Comparison of ENCODE assay signal across 3 worm cellular contexts in the genomic region with DNA sequence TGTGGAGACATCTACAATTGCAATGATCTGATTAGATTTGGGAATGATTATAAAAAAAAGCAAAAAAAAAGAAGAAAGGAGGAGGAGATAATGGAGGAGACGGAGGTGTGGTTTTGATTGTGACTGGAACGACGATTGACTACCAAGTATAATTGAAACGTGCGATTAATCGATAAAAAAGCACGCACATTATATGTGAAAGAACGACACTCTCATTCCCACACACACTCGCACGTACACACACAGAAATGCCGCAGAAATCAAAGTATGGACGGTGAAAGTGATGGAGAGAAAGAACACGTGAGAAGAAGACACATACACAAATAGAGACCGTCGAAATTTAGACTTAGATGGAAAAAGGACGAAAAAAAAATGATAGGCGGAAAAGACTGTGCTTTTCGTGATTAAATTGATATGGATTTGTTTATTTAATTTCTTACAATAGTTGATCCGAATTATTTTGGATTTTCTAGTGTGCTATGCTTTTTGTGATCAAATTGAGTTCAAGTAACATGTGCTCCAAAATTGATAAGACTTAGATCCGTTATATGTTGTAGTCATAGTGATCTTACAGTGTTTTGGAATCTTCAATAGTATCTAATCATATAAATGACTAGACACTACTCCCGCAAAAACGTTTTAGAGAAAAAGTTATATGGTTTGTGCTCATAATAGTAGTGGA.
TF ChIP-seq lines count a peak whose summit lies in the region.

TSS of gene nhr-135 (minus strand) at position 51 of the 682 bp plus-strand sequence.

TF ChIP-seq in whole organism, L3 larva, 47 proteins besides CTCF, POLR2A, EP300 and RAD21 (continued from another document):
- TF ChIP-seq ceh-28 (tag; optimal IDR thresholded peaks at IDR 0.05; lab: Kevin White, UChicago), result peak; percentile 59

TF ChIP-seq in whole organism, L4 larva, 104 proteins besides CTCF, POLR2A, EP300 and RAD21 (continued from another document):
- TF ChIP-seq nhr-102 (tag; optimal IDR thresholded peaks at IDR 0.05; lab: Kevin White, UChicago) (peak; percentile 90), nhr-28 (tag; optimal IDR thresholded peaks at IDR 0.05; lab: Kevin White, UChicago) (peak; percentile 99), zip-2 (tag; optimal IDR thresholded peaks at IDR 0.05; lab: Kevin White, UChicago) (no peak), lim-7 (GFP tag; IDR thresholded peaks at IDR 0.05; lab: Robert Waterston, UW) (no peak), ctbp-1 (GFP tag; IDR thresholded peaks at IDR 0.05; lab: Robert Waterston, UW) (0 out of 2 replicates have a peak, but pooled peaks have one; percentile 33), T26A8.4 (GFP tag; IDR thresholded peaks at IDR 0.05; lab: Robert Waterston, UW) (no peak), nhr-76 (tag; optimal IDR thresholded peaks at IDR 0.05; lab: Kevin White, UChicago) (peak; percentile 7), mxl-2 (GFP tag; conservative IDR thresholded peaks at IDR 0.05; lab: Robert Waterston, UW) (no peak), nhr-25 (tag; optimal IDR thresholded peaks at IDR 0.05; lab: Kevin White, UChicago; ENCODE audit: borderline replicate concordance, insufficient read depth) (peak; percentile 24), fos-1 (tag; optimal IDR thresholded peaks at IDR 0.05; lab: Kevin White, UChicago) (peak; percentile 0), lin-39 (tag; optimal IDR thresholded peaks at IDR 0.05; lab: Kevin White, UChicago) (no peak), egl-43 (GFP tag; IDR thresholded peaks at IDR 0.05; lab: Robert Waterston, UW) (no peak), gei-8 (GFP tag; optimal IDR thresholded peaks at IDR 0.05; lab: Kevin White, UChicago) (peak; percentile 4), R02D3.7 (tag; optimal IDR thresholded peaks at IDR 0.05; lab: Kevin White, UChicago) (no peak), nhr-77 (tag; optimal IDR thresholded peaks at IDR 0.05; lab: Kevin White, UChicago) (peak; percentile 98), F37D6.2 (tag; optimal IDR thresholded peaks at IDR 0.05; lab: Kevin White, UChicago) (no peak), php-3 (GFP tag; IDR thresholded peaks at IDR 0.05; lab: Robert Waterston, UW) (0 out of 2 replicates have a peak, but pooled peaks have one; percentile 37), tra-1 (GFP tag; IDR thresholded peaks at IDR 0.05; lab: Robert Waterston, UW) (peak; percentile 76; the same call in 1 of the 2 replicates), Y75B8A.6 (GFP tag; IDR thresholded peaks at IDR 0.05; lab: Robert Waterston, UW) (no peak), lin-29 (GFP tag; IDR thresholded peaks at IDR 0.05; lab: Robert Waterston, UW) (no peak), ceh-44 (GFP tag; IDR thresholded peaks at IDR 0.05; lab: Robert Waterston, UW) (no peak), ceh-28 (tag; optimal IDR thresholded peaks at IDR 0.05; lab: Kevin White, UChicago) (no peak), nhr-6 (tag; optimal IDR thresholded peaks at IDR 0.05; lab: Kevin White, UChicago) (peak; percentile 6), zip-11 (GFP tag; IDR thresholded peaks at IDR 0.05; lab: Robert Waterston, UW) (no peak), jun-1 (tag; optimal IDR thresholded peaks at IDR 0.05; lab: Kevin White, UChicago) (no peak), dmd-9 (GFP tag; IDR thresholded peaks at IDR 0.05; lab: Robert Waterston, UW) (no peak), mdl-1 (tag; optimal IDR thresholded peaks at IDR 0.05; lab: Kevin White, UChicago) (peak; percentile 82 to 97), hmg-1.1 (GFP tag; IDR thresholded peaks at IDR 0.05; lab: Robert Waterston, UW) (no peak), nhr-11 (tag; optimal IDR thresholded peaks at IDR 0.05; lab: Kevin White, UChicago) (no peak), ztf-7 (tag; optimal IDR thresholded peaks at IDR 0.05; lab: Kevin White, UChicago) (peak; percentile 32), nhr-237 (tag; optimal IDR thresholded peaks at IDR 0.05; lab: Kevin White, UChicago) (no peak), Y5F2A.4 (GFP tag; optimal IDR thresholded peaks at IDR 0.05; lab: Kevin White, UChicago) (no peak), hlh-30 (tag; optimal IDR thresholded peaks at IDR 0.05; lab: Kevin White, UChicago; ENCODE audit: insufficient read depth) (peak; percentile 90), aha-1 (tag; lab: Kevin White, UChicago) (peak; percentile 98), mep-1 (tag; optimal IDR thresholded peaks at IDR 0.05; lab: Kevin White, UChicago) (peak; percentile 72), lin-15B (tag; optimal IDR thresholded peaks at IDR 0.05; lab: Kevin White, UChicago) (no peak), snpc-1.2 (GFP tag; IDR thresholded peaks at IDR 0.05; lab: Robert Waterston, UW) (no peak), F49E8.2 (tag; optimal IDR thresholded peaks at IDR 0.05; lab: Kevin White, UChicago; ENCODE audit: borderline replicate concordance) (no peak), F44E2.7 (GFP tag; IDR thresholded peaks at IDR 0.05; lab: Robert Waterston, UW) (no peak), nhr-42 (GFP tag; IDR thresholded peaks at IDR 0.05; lab: Robert Waterston, UW) (no peak), duxl-1 (tag; optimal IDR thresholded peaks at IDR 0.05; lab: Kevin White, UChicago; ENCODE audit: poor library complexity) (peak; percentile 46), zag-1 (tag; optimal IDR thresholded peaks at IDR 0.05; lab: Kevin White, UChicago) (no peak), nhr-10 (tag; optimal IDR thresholded peaks at IDR 0.05; lab: Kevin White, UChicago) (peak; percentile 70), lin-13 (GFP tag; optimal IDR thresholded peaks at IDR 0.05; lab: Kevin White, UChicago) (no peak), mxl-3 (GFP tag; optimal IDR thresholded peaks at IDR 0.05; lab: Kevin White, UChicago) (peak; percentile 87), dve-1 (tag; optimal IDR thresholded peaks at IDR 0.05; lab: Kevin White, UChicago; ENCODE audit: insufficient read depth) (peak; percentile 78), zfp-2 (tag; optimal IDR thresholded peaks at IDR 0.05; lab: Kevin White, UChicago) (no peak), ceh-32 (tag; optimal IDR thresholded peaks at IDR 0.05; lab: Kevin White, UChicago; ENCODE audit: poor library complexity) (no peak), vab-7 (GFP tag; IDR thresholded peaks at IDR 0.05; lab: Robert Waterston, UW) (no peak), daf-16 (GFP tag; optimal IDR thresholded peaks at IDR 0.05; lab: Kevin White, UChicago) (peak in 1 of 2 experiments; percentile 7), daf-16 (tag; optimal IDR thresholded peaks at IDR 0.05; lab: Kevin White, UChicago) (peak; percentile 84), aly-2 (tag; optimal IDR thresholded peaks at IDR 0.05; lab: Kevin White, UChicago) (no peak), F26F4.8 (GFP tag; conservative IDR thresholded peaks at IDR 0.05; lab: Robert Waterston, UW) (no peak), Y105C5A.15 (GFP tag; IDR thresholded peaks at IDR 0.05; lab: Robert Waterston, UW) (no peak), nhr-48 (tag; optimal IDR thresholded peaks at IDR 0.05; lab: Kevin White, UChicago) (peak; percentile 89), unc-39 (tag; optimal IDR thresholded peaks at IDR 0.05; lab: Kevin White, UChicago) (no peak), ces-1 (GFP tag; optimal IDR thresholded peaks at IDR 0.05; lab: Kevin White, UChicago) (no peak), ztf-11 (tag; optimal IDR thresholded peaks at IDR 0.05; lab: Kevin White, UChicago) (no peak), ceh-82 (tag; optimal IDR thresholded peaks at IDR 0.05; lab: Kevin White, UChicago) (no peak)

TF ChIP-seq in whole organism, young adult, 124 proteins besides CTCF, POLR2A, EP300 and RAD21 (continued from another document):
- TF ChIP-seq mel-28 (tag; optimal IDR thresholded peaks at IDR 0.05; lab: Kevin White, UChicago; ENCODE audit: borderline replicate concordance) (no peak), efl-1 (GFP tag; optimal IDR thresholded peaks at IDR 0.05; lab: Kevin White, UChicago) (no peak), nfya-2 (GFP tag; IDR thresholded peaks at IDR 0.05; lab: Robert Waterston, UW) (no peak), let-526 (GFP tag; IDR thresholded peaks at IDR 0.05; lab: Robert Waterston, UW) (no peak), sea-2 (GFP tag; IDR thresholded peaks at IDR 0.05; lab: Robert Waterston, UW) (no peak), ceh-27 (GFP tag; optimal IDR thresholded peaks at IDR 0.05; lab: Kevin White, UChicago) (no peak), gei-17 (GFP tag; optimal IDR thresholded peaks at IDR 0.05; lab: Kevin White, UChicago) (no peak), F23B12.7 (tag; optimal IDR thresholded peaks at IDR 0.05; lab: Kevin White, UChicago; ENCODE audit: insufficient read depth) (no peak), F33H1.4 (GFP tag; IDR thresholded peaks at IDR 0.05; lab: Robert Waterston, UW) (no peak), F49E8.2 (tag; optimal IDR thresholded peaks at IDR 0.05; lab: Kevin White, UChicago; ENCODE audit: insufficient read depth) (no peak), T26A5.8 (tag; optimal IDR thresholded peaks at IDR 0.05; lab: Kevin White, UChicago) (no peak), snpc-1.3 (tag; optimal IDR thresholded peaks at IDR 0.05; lab: Kevin White, UChicago; ENCODE audit: insufficient read depth) (no peak), attf-3 (GFP tag; conservative IDR thresholded peaks at IDR 0.05; lab: Robert Waterston, UW) (no peak), rcor-1 (GFP tag; IDR thresholded peaks at IDR 0.05; lab: Robert Waterston, UW) (no peak), egrh-3 (GFP tag; IDR thresholded peaks at IDR 0.05; lab: Robert Waterston, UW) (no peak), tbp1 (GFP tag; optimal IDR thresholded peaks at IDR 0.05; lab: Kevin White, UChicago) (peak; percentile 39), ceh-79 (tag; optimal IDR thresholded peaks at IDR 0.05; lab: Kevin White, UChicago) (no peak), ztf-6 (GFP tag; IDR thresholded peaks at IDR 0.05; lab: Robert Waterston, UW) (no peak), lag-1 (GFP tag; IDR thresholded peaks at IDR 0.05; lab: Robert Waterston, UW) (no peak), B0261.1 (tag; optimal IDR thresholded peaks at IDR 0.05; lab: Kevin White, UChicago) (no peak), ceh-100 (GFP tag; IDR thresholded peaks at IDR 0.05; lab: Robert Waterston, UW) (no peak), ceh-40 (GFP tag; IDR thresholded peaks at IDR 0.05; lab: Robert Waterston, UW) (no peak), Y56A3A.18 (GFP tag; IDR thresholded peaks at IDR 0.05; lab: Robert Waterston, UW) (no peak), zfh-2 (GFP tag; conservative IDR thresholded peaks at IDR 0.05; lab: Robert Waterston, UW) (no peak), fkh-3 (tag; optimal IDR thresholded peaks at IDR 0.05; lab: Kevin White, UChicago) (no peak), let-607 (tag; optimal IDR thresholded peaks at IDR 0.05; lab: Kevin White, UChicago) (peak; percentile 18 to 32), hlh-12 (tag; optimal IDR thresholded peaks at IDR 0.05; lab: Kevin White, UChicago) (no peak), Y79H2A.3 (GFP tag; conservative IDR thresholded peaks at IDR 0.05; lab: Robert Waterston, UW) (no peak), atf-7 (tag; optimal IDR thresholded peaks at IDR 0.05; lab: Kevin White, UChicago) (peak; percentile 45), F37B4.10 (GFP tag; IDR thresholded peaks at IDR 0.05; lab: Robert Waterston, UW) (no peak), F39B2.1 (GFP tag; IDR thresholded peaks at IDR 0.05; lab: Robert Waterston, UW) (no peak), sdz-38 (tag; optimal IDR thresholded peaks at IDR 0.05; lab: Kevin White, UChicago) (no peak), nhr-120 (GFP tag; IDR thresholded peaks at IDR 0.05; lab: Robert Waterston, UW) (no peak), ztf-18 (tag; optimal IDR thresholded peaks at IDR 0.05; lab: Kevin White, UChicago) (no peak), chd-7 (tag; optimal IDR thresholded peaks at IDR 0.05; lab: Kevin White, UChicago) (no peak), snpc-1.1 (tag; optimal IDR thresholded peaks at IDR 0.05; lab: Kevin White, UChicago; ENCODE audit: insufficient read depth) (no peak), nhr-179 (tag; optimal IDR thresholded peaks at IDR 0.05; lab: Kevin White, UChicago) (no peak), mxl-1 (tag; optimal IDR thresholded peaks at IDR 0.05; lab: Kevin White, UChicago) (no peak), mes-4 (tag; optimal IDR thresholded peaks at IDR 0.05; lab: Kevin White, UChicago) (no peak), rec-8 (tag; optimal IDR thresholded peaks at IDR 0.05; lab: Kevin White, UChicago) (no peak), nhr-27 (tag; optimal IDR thresholded peaks at IDR 0.05; lab: Kevin White, UChicago) (no peak), nhr-90 (tag; optimal IDR thresholded peaks at IDR 0.05; lab: Kevin White, UChicago) (peak; percentile 17), C17E4.6 (GFP tag; IDR thresholded peaks at IDR 0.05; lab: Robert Waterston, UW) (no peak), nfyb-1 (GFP tag; IDR thresholded peaks at IDR 0.05; lab: Robert Waterston, UW) (peak; percentile 72; the same call in 1 of the 2 replicates), him-1 (tag; optimal IDR thresholded peaks at IDR 0.05; lab: Kevin White, UChicago) (no peak), xnd-1 (tag; optimal IDR thresholded peaks at IDR 0.05; lab: Kevin White, UChicago) (no peak), tlf-1 (GFP tag; optimal IDR thresholded peaks at IDR 0.05; lab: Kevin White, UChicago) (no peak), ztf-28 (GFP tag; IDR thresholded peaks at IDR 0.05; lab: Robert Waterston, UW) (no peak), ceh-58 (GFP tag; IDR thresholded peaks at IDR 0.05; lab: Robert Waterston, UW) (no peak), F10E7.11 (tag; optimal IDR thresholded peaks at IDR 0.05; lab: Kevin White, UChicago) (no peak), rpc-1 (optimal IDR thresholded peaks at IDR 0.05; lab: Kevin White, UChicago) (no peak), rpc-1 (tag; optimal IDR thresholded peaks at IDR 0.05; lab: Kevin White, UChicago) (no peak), lin-54 (GFP tag; optimal IDR thresholded peaks at IDR 0.05; lab: Kevin White, UChicago) (no peak), D2030.7 (GFP tag; IDR thresholded peaks at IDR 0.05; lab: Robert Waterston, UW) (no peak), hrde-1 (tag; optimal IDR thresholded peaks at IDR 0.05; lab: Kevin White, UChicago; ENCODE audit: borderline replicate concordance) (no peak), F57C9.4 (tag; optimal IDR thresholded peaks at IDR 0.05; lab: Kevin White, UChicago) (no peak), dox-1 (GFP tag; IDR thresholded peaks at IDR 0.05; lab: Robert Waterston, UW) (peak; percentile 44), C06A6.2 (GFP tag; conservative IDR thresholded peaks at IDR 0.05; lab: Robert Waterston, UW) (no peak; the same call in 1 of the 2 replicates)
